Fruit fly (Drosophila melanogaster) whole organism, embryonic: ENCODE data around the gene mia.

Source experiments
- Abd-B ChIP-seq: fragments of 200-800 bp; sonication (Bioruptor generic); optimal IDR thresholded peaks from 2 replicates; lab custom pipeline; 2018; ENCODE audit warnings: missing biosample characterization, mild to moderate bottlenecking, missing genetic modification characterization, moderate library complexity
- Awh ChIP-seq: fragments of 200-800 bp; sonication (Bioruptor generic); IDR thresholded peaks from 2 replicates; pipeline ENCODE4, ENCODE4 v1.3.6; 2022; ENCODE audit warnings: missing biosample characterization, missing genetic modification characterization
- B-H1 ChIP-seq: fragments of 200-800 bp; sonication (Bioruptor generic); IDR thresholded peaks from 3 replicates; pipeline ENCODE4 v1.3.6; 2022; ENCODE audit warnings: missing biosample characterization, missing genetic modification characterization
- BtbVII ChIP-seq: fragments of 200-800 bp; sonication (Bioruptor generic); optimal IDR thresholded peaks from 3 replicates; lab custom pipeline; 2017; ENCODE audit warnings: missing biosample characterization, mild to moderate bottlenecking, missing genetic modification characterization
- CG11085 ChIP-seq: fragments of 200-800 bp; sonication (Bioruptor generic); IDR thresholded peaks from 2 replicates; pipeline ENCODE4 v1.3.6; 2022; ENCODE audit warnings: missing biosample characterization, missing genetic modification characterization
- CG11696 ChIP-seq: fragments of 200-800 bp; sonication (Bioruptor generic); IDR thresholded peaks from 2 replicates; pipeline ENCODE4 v1.3.6; 2022; ENCODE audit warnings: missing biosample characterization, missing genetic modification characterization
- CG1233 ChIP-seq: fragments of 200-800 bp; sonication (Bioruptor generic); optimal IDR thresholded peaks from 4 replicates; lab custom pipeline; 2018; ENCODE audit warnings: missing biosample characterization, mild to moderate bottlenecking, missing genetic modification characterization
- CG14667 ChIP-seq: fragments of 200-800 bp; sonication (Bioruptor generic); IDR thresholded peaks from 2 replicates; pipeline ENCODE4 v1.3.6; 2022; ENCODE audit warnings: missing biosample characterization, missing genetic modification characterization
- CG14965 ChIP-seq: fragments of 200-800 bp; sonication (Bioruptor generic); optimal IDR thresholded peaks from 2 replicates; lab custom pipeline; 2016; ENCODE audit warnings: missing biosample characterization, missing genetic modification characterization, borderline replicate concordance
- CG1529 ChIP-seq: fragments of 200-800 bp; sonication (Bioruptor generic); optimal IDR thresholded peaks from 3 replicates; lab custom pipeline; 2018; ENCODE audit warnings: missing biosample characterization, missing genetic modification characterization
- CG15601 ChIP-seq: fragments of 200-800 bp; sonication (Bioruptor generic); optimal IDR thresholded peaks from 3 replicates; lab custom pipeline; 2019; ENCODE audit warnings: missing biosample characterization, mild to moderate bottlenecking, missing genetic modification characterization, moderate library complexity
- CG17912 ChIP-seq: fragments of 200-800 bp; sonication (Bioruptor generic); optimal IDR thresholded peaks from 2 replicates; lab custom pipeline; 2018; ENCODE audit warnings: missing biosample characterization, mild to moderate bottlenecking, missing genetic modification characterization
- CG18619 ChIP-seq: fragments of 200-800 bp; sonication (Bioruptor generic); optimal IDR thresholded peaks from 3 replicates; lab custom pipeline; 2017; ENCODE audit warnings: missing biosample characterization, mild to moderate bottlenecking, missing genetic modification characterization
- CG2712 ChIP-seq: fragments of 200-800 bp; optimal IDR thresholded peaks from 3 replicates; lab custom pipeline; 2019; ENCODE audit warnings: missing biosample characterization, mild to moderate bottlenecking, missing genetic modification characterization, moderate library complexity
- CG30431 ChIP-seq: fragments of 200-800 bp; sonication (Bioruptor generic); optimal IDR thresholded peaks from 2 replicates; lab custom pipeline; 2017; ENCODE audit warnings: missing biosample characterization, missing genetic modification characterization
- CG31365 ChIP-seq: fragments of 200-800 bp; sonication (Bioruptor generic); optimal IDR thresholded peaks from 2 replicates; lab custom pipeline; 2018; ENCODE audit warnings: missing biosample characterization, mild to moderate bottlenecking, missing genetic modification characterization
- CG32532 ChIP-seq: fragments of 200-800 bp; sonication (Bioruptor generic); IDR thresholded peaks from 2 replicates; pipeline ENCODE4 v1.3.6; 2022; ENCODE audit warnings: missing biosample characterization, missing genetic modification characterization
- CG3847 ChIP-seq: fragments of 200-800 bp; sonication (Bioruptor generic); IDR thresholded peaks from 2 replicates; pipeline ENCODE4 v1.3.6; 2022; ENCODE audit warnings: missing biosample characterization, missing genetic modification characterization
- CG8290 ChIP-seq, 3 experiments: fragments of 200-800 bp; sonication (Bioruptor generic); optimal IDR thresholded peaks; 2 replicates each; lab custom pipeline; 2016 to 2019; ENCODE audit warnings: missing biosample characterization in 3 of 3, missing genetic modification characterization in 3 of 3, mild to moderate bottlenecking in 2 of 3, moderate library complexity in 1 of 3
- CrebB ChIP-seq: fragments of 200-800 bp; sonication (Bioruptor generic); optimal IDR thresholded peaks from 3 replicates; lab custom pipeline; 2018; ENCODE audit warnings: missing biosample characterization, mild to moderate bottlenecking, missing genetic modification characterization
- D19A ChIP-seq: fragments of 200-800 bp; optimal IDR thresholded peaks from 3 replicates; lab custom pipeline; 2019; ENCODE audit warnings: missing biosample characterization, mild to moderate bottlenecking, missing genetic modification characterization, moderate library complexity
- E2f1 ChIP-seq: fragments of 200-800 bp; sonication (Bioruptor generic); IDR thresholded peaks from 2 replicates; pipeline ENCODE4 v1.3.6; 2022; ENCODE audit warnings: missing biosample characterization, missing genetic modification characterization
- Hr78 ChIP-seq, 2 experiments: fragments of 200-800 bp in 1 of 2; fragments of >200 bp in 1 of 2; sonication (Bioruptor generic) in 1 of 2; optimal IDR thresholded peaks; 2 replicates each; lab custom pipeline; 2017 to 2019; ENCODE audit warnings: missing biosample characterization in 2 of 2, missing genetic modification characterization in 2 of 2, mild to moderate bottlenecking in 1 of 2, moderate library complexity in 1 of 2
- Lhr ChIP-seq: fragments of 200-800 bp; sonication (Bioruptor generic); optimal IDR thresholded peaks from 3 replicates; lab custom pipeline; 2017; ENCODE audit warnings: mild to moderate bottlenecking, missing biosample characterization, missing genetic modification reagents, missing genetic modification characterization
- Lim3 ChIP-seq: fragments of 200-800 bp; sonication (Bioruptor generic); IDR thresholded peaks from 2 replicates; pipeline ENCODE4 v1.3.6; 2022; ENCODE audit warnings: missing biosample characterization, missing genetic modification characterization
- MBD-R2 ChIP-seq: fragments of 200-800 bp; sonication (Bioruptor generic); IDR thresholded peaks from 2 replicates; pipeline ENCODE4 v1.3.6; 2022; ENCODE audit warnings: missing biosample characterization, missing genetic modification characterization
- Oaz ChIP-seq: fragments of 200-800 bp; sonication (Bioruptor generic); IDR thresholded peaks from 2 replicates; pipeline ENCODE4 v1.3.6; 2022; ENCODE audit warnings: missing biosample characterization, missing genetic modification characterization
- Sry-β ChIP-seq: fragments of 200-800 bp; sonication (Bioruptor generic); optimal IDR thresholded peaks from 2 replicates; lab custom pipeline; 2018; ENCODE audit warnings: missing biosample characterization, mild to moderate bottlenecking, missing genetic modification characterization, moderate library complexity
- Taf1 ChIP-seq: fragments of 200-800 bp; sonication (Bioruptor generic); IDR thresholded peaks from 2 replicates; pipeline ENCODE4 v1.3.6; 2022; ENCODE audit warnings: missing biosample characterization, missing genetic modification characterization
- ato ChIP-seq: fragments of 200-800 bp; sonication (Bioruptor generic); IDR thresholded peaks from 2 replicates; pipeline ENCODE4 v1.3.6; 2022; ENCODE audit warnings: missing biosample characterization, missing genetic modification characterization; ENCODE audit not compliant: partially characterized antibody
- br ChIP-seq: fragments of >200 bp; optimal IDR thresholded peaks from 2 replicates; lab custom pipeline; 2017
- da ChIP-seq: fragments of 200-800 bp; sonication (Bioruptor generic); optimal IDR thresholded peaks from 2 replicates; lab custom pipeline; 2016; ENCODE audit warnings: missing biosample characterization, missing genetic modification characterization
- ftz-f1 ChIP-seq: fragments of 200-800 bp; sonication (Bioruptor generic); optimal IDR thresholded peaks from 2 replicates; lab custom pipeline; 2016; ENCODE audit warnings: missing biosample characterization, missing genetic modification characterization
- gt ChIP-seq: fragments of 200-800 bp; sonication (Bioruptor generic); IDR thresholded peaks from 2 replicates; pipeline ENCODE4 v1.3.6; 2022; ENCODE audit warnings: missing biosample characterization, missing genetic modification characterization
- hb ChIP-seq: fragments of 200-800 bp; sonication (Bioruptor generic); IDR thresholded peaks from 3 replicates; pipeline ENCODE4 v1.3.6; 2022; ENCODE audit warnings: missing biosample characterization, missing genetic modification characterization; ENCODE audit not compliant: partially characterized antibody
- her ChIP-seq: fragments of 200-800 bp; sonication (Bioruptor generic); optimal IDR thresholded peaks from 2 replicates; lab custom pipeline; 2016; ENCODE audit warnings: missing biosample characterization, missing genetic modification characterization
- hkb ChIP-seq, 2 experiments: fragments of 200-800 bp in 1 of 2; fragments of >200 bp in 1 of 2; sonication (Bioruptor generic) in 1 of 2; IDR thresholded peaks in 1 of 2; optimal IDR thresholded peaks in 1 of 2; 2 replicates each; pipeline versions ENCODE4 v1.3.6 to Lab custom; 2017 to 2022; ENCODE audit warnings: missing biosample characterization in 1 of 2, missing genetic modification characterization in 1 of 2
- jing ChIP-seq: fragments of 200-800 bp; sonication (Bioruptor generic); optimal IDR thresholded peaks from 2 replicates; lab custom pipeline; 2018; ENCODE audit warnings: missing biosample characterization, mild to moderate bottlenecking, missing genetic modification characterization
- lbe ChIP-seq: fragments of 200-800 bp; sonication (Bioruptor generic); optimal IDR thresholded peaks from 2 replicates; lab custom pipeline; 2016; ENCODE audit warnings: missing biosample characterization, mild to moderate bottlenecking, missing genetic modification characterization
- lmd ChIP-seq: fragments of 200-800 bp; sonication (Bioruptor generic); IDR thresholded peaks from 2 replicates; pipeline ENCODE4 v1.3.6; 2022; ENCODE audit warnings: missing biosample characterization, missing genetic modification characterization
- mam ChIP-seq: fragments of 200-800 bp; sonication (Bioruptor generic); optimal IDR thresholded peaks from 3 replicates; lab custom pipeline; 2016; ENCODE audit warnings: missing biosample characterization, missing genetic modification characterization
- pb ChIP-seq: fragments of 200-800 bp; sonication (Bioruptor generic); optimal IDR thresholded peaks from 3 replicates; lab custom pipeline; 2016; ENCODE audit warnings: missing biosample characterization, missing genetic modification characterization
- pnt ChIP-seq: fragments of 200-800 bp; sonication (Bioruptor generic); optimal IDR thresholded peaks from 3 replicates; lab custom pipeline; 2016; ENCODE audit warnings: missing biosample characterization, missing genetic modification characterization
- repo ChIP-seq: fragments of 200-800 bp; sonication (Bioruptor generic); optimal IDR thresholded peaks from 2 replicates; lab custom pipeline; 2016; ENCODE audit warnings: missing biosample characterization, missing genetic modification characterization
- salm ChIP-seq: fragments of 200-800 bp; sonication (Bioruptor generic); optimal IDR thresholded peaks from 2 replicates; lab custom pipeline; 2018; ENCODE audit warnings: missing biosample characterization, mild to moderate bottlenecking, missing genetic modification characterization
- schlank ChIP-seq: fragments of 200-800 bp; sonication (Bioruptor generic); optimal IDR thresholded peaks from 2 replicates; lab custom pipeline; 2018; ENCODE audit warnings: missing biosample characterization, mild to moderate bottlenecking, missing genetic modification characterization
- sens ChIP-seq: fragments of 200-800 bp; sonication (Bioruptor generic); peaks from one replicate; lab custom pipeline; 2016; ENCODE audit warnings: missing biosample characterization, missing genetic modification characterization
- sima ChIP-seq: fragments of 200-800 bp; sonication (Bioruptor generic); optimal IDR thresholded peaks from 2 replicates; lab custom pipeline; 2016; ENCODE audit warnings: missing biosample characterization, missing genetic modification characterization
- twi ChIP-seq: fragments of 200-800 bp; optimal IDR thresholded peaks from 2 replicates; lab custom pipeline; 2019; ENCODE audit warnings: missing biosample characterization, mild to moderate bottlenecking, missing genetic modification characterization, moderate library complexity
- vnd ChIP-seq: fragments of 200-800 bp; sonication (Bioruptor generic); IDR thresholded peaks from 3 replicates; pipeline ENCODE4 v1.3.6; 2022; ENCODE audit warnings: missing biosample characterization, missing genetic modification characterization; ENCODE audit not compliant: partially characterized antibody
- wdn ChIP-seq: fragments of 200-800 bp; sonication (Bioruptor generic); IDR thresholded peaks from 2 replicates; pipeline ENCODE4 v1.3.6; 2022; ENCODE audit warnings: missing biosample characterization, missing genetic modification characterization

The mia gene

dm6 chr3R:5518627-5519026 lies 32.3 kb downstream of the mia start (continued):
- no peak for TF ChIP-seq ato (GFP tag; lab: Robert Waterston, UW)
- TF ChIP-seq pnt (GFP tag; lab: Kevin White, UChicago), result peak; percentile 36
- peak; percentile 28; the same call in 1 of the 3 replicates for TF ChIP-seq B-H1
- no peak for TF ChIP-seq CG3847 (GFP tag; lab: Robert Waterston, UW)
- TF ChIP-seq schlank (tag; lab: Kevin White, UChicago), result no peak
- no peak for TF ChIP-seq CG17912
- peak; percentile 27 for TF ChIP-seq CG1529 (GFP tag; lab: Kevin White, UChicago)
- TF ChIP-seq salm (tag; lab: Kevin White, UChicago), result peak; percentile 6
- no peak for TF ChIP-seq Lhr (GFP tag; lab: Kevin White, UChicago)
- no peak; the same call in 1 of the 2 replicates for TF ChIP-seq CG32532 (GFP tag; lab: Robert Waterston, UW)
- no peak for TF ChIP-seq lbe (GFP tag; lab: Kevin White, UChicago)
- TF ChIP-seq vnd (GFP tag; lab: Robert Waterston, UW), result no peak
- TF ChIP-seq da (GFP tag; lab: Kevin White, UChicago), result peak; percentile 35
- TF ChIP-seq CG30431 (GFP tag; lab: Kevin White, UChicago), result peak; percentile 34
- TF ChIP-seq wdn (GFP tag; lab: Robert Waterston, UW), result no peak
- TF ChIP-seq CrebB (tag; lab: Kevin White, UChicago), result no peak
- peak; percentile 36 for TF ChIP-seq pb (GFP tag; lab: Kevin White, UChicago)
- no peak for TF ChIP-seq CG14667
- TF ChIP-seq repo (GFP tag; lab: Kevin White, UChicago), result peak; percentile 40
- TF ChIP-seq twi (tag; lab: Kevin White, UChicago), result no peak
- no peak for TF ChIP-seq gt (GFP tag; lab: Robert Waterston, UW)
- TF ChIP-seq lmd (GFP tag; lab: Robert Waterston, UW), result peak; percentile 52
- peak; percentile 13 for TF ChIP-seq CG31365
- peak; percentile 23 for TF ChIP-seq CG1233 (GFP tag; lab: Kevin White, UChicago)
- peak; percentile 24 for TF ChIP-seq mam (GFP tag; lab: Kevin White, UChicago)
- TF ChIP-seq CG8290 (GFP tag; optimal IDR thresholded peaks at IDR 0.05; lab: Kevin White, UChicago), result peak; percentile 23
- TF ChIP-seq CG8290 (tag; optimal IDR thresholded peaks at IDR 0.05; lab: Kevin White, UChicago), result peak in 1 of 2 experiments; percentile 55
- TF ChIP-seq Hr78 (GFP tag; optimal IDR thresholded peaks at IDR 0.05; lab: Kevin White, UChicago), result no peak
- no peak for TF ChIP-seq CG18619
- peak; percentile 29 for TF ChIP-seq jing
- peak; percentile 11 for TF ChIP-seq Sry-β (GFP tag; lab: Kevin White, UChicago)
- TF ChIP-seq Taf1 (GFP tag; lab: Robert Waterston, UW), result no peak
- no peak for TF ChIP-seq hb (GFP tag; lab: Robert Waterston, UW)
- TF ChIP-seq Oaz (GFP tag; lab: Robert Waterston, UW), result no peak
- TF ChIP-seq Lim3 (GFP tag; lab: Robert Waterston, UW), result no peak
- TF ChIP-seq hkb (optimal IDR thresholded peaks at IDR 0.05; lab: Kevin White, UChicago), result no peak
- peak; percentile 69 for TF ChIP-seq hkb (GFP tag; IDR thresholded peaks at IDR 0.05; lab: Robert Waterston, UW)
- no peak for TF ChIP-seq E2f1
- peak; percentile 8; the same call in 1 of the 2 replicates for TF ChIP-seq CG11696 (GFP tag; lab: Robert Waterston, UW)
- no peak for TF ChIP-seq ftz-f1 (GFP tag; lab: Kevin White, UChicago)
- TF ChIP-seq MBD-R2 (GFP tag; lab: Robert Waterston, UW), result no peak
- peak; percentile 29 for TF ChIP-seq CG15601 (tag; lab: Kevin White, UChicago)
- no peak for TF ChIP-seq CG11085 (GFP tag; lab: Robert Waterston, UW)
- peak; percentile 46 for TF ChIP-seq D19A (tag; lab: Kevin White, UChicago)
- TF ChIP-seq sens (GFP tag; lab: Kevin White, UChicago), result peak; percentile 87
- no peak for TF ChIP-seq BtbVII (GFP tag; lab: Kevin White, UChicago)
- TF ChIP-seq Awh, result peak; percentile 91
- TF ChIP-seq sima (GFP tag; lab: Kevin White, UChicago), result no peak
- TF ChIP-seq br (lab: Kevin White, UChicago), result no peak
- peak; percentile 58 for TF ChIP-seq CG2712 (tag; lab: Kevin White, UChicago)
- TF ChIP-seq CG14965, result no peak
- peak; percentile 54 for TF ChIP-seq her (GFP tag; lab: Kevin White, UChicago)
- peak; percentile 20 for TF ChIP-seq Abd-B (GFP tag; lab: Kevin White, UChicago)
